Comparison of ENCODE assay signal across 3 worm cellular contexts in genomic region chrII:14406117-14406935, ce11.
TF ChIP-seq lines count a peak whose summit lies in the region.

No protein-coding gene starts in this region.

TF ChIP-seq in whole organism, L2 larva, 48 proteins besides CTCF, POLR2A, EP300 and RAD21 (continued from another document):
- TF ChIP-seq fos-1 (tag; optimal IDR thresholded peaks at IDR 0.05; lab: Kevin White, UChicago) (no peak), lin-11 (tag; optimal IDR thresholded peaks at IDR 0.05; lab: Kevin White, UChicago) (no peak), snpc-4 (tag; optimal IDR thresholded peaks at IDR 0.05; lab: Kevin White, UChicago) (no peak), ztf-4 (tag; optimal IDR thresholded peaks at IDR 0.05; lab: Kevin White, UChicago) (no peak), peb-1 (tag; optimal IDR thresholded peaks at IDR 0.05; lab: Kevin White, UChicago) (no peak), lin-13 (GFP tag; optimal IDR thresholded peaks at IDR 0.05; lab: Kevin White, UChicago) (no peak), lin-39 (tag; optimal IDR thresholded peaks at IDR 0.05; lab: Kevin White, UChicago) (no peak), ZK546.5 (tag; optimal IDR thresholded peaks at IDR 0.05; lab: Kevin White, UChicago) (no peak), mbf-1 (tag; optimal IDR thresholded peaks at IDR 0.05; lab: Kevin White, UChicago) (no peak), nhr-25 (tag; optimal IDR thresholded peaks at IDR 0.05; lab: Kevin White, UChicago) (no peak)

TF ChIP-seq in whole organism, L3 larva, 47 proteins besides CTCF, POLR2A, EP300 and RAD21 (continued from another document):
- no peak for TF ChIP-seq elt-1 (tag; optimal IDR thresholded peaks at IDR 0.05; lab: Kevin White, UChicago)
- TF ChIP-seq sea-2 (GFP tag; optimal IDR thresholded peaks at IDR 0.05; lab: Kevin White, UChicago): no peak
- peak in 1 of 3 experiments; percentile 15 for TF ChIP-seq elt-3 (tag; optimal IDR thresholded peaks at IDR 0.05; lab: Kevin White, UChicago)
- no peak for TF ChIP-seq mml-1 (tag; optimal IDR thresholded peaks at IDR 0.05; lab: Kevin White, UChicago)
- TF ChIP-seq nhr-43 (tag; optimal IDR thresholded peaks at IDR 0.05; lab: Kevin White, UChicago; ENCODE audit: poor library complexity, severe bottlenecking): peak; percentile 17
- TF ChIP-seq mdl-1 (tag; optimal IDR thresholded peaks at IDR 0.05; lab: Kevin White, UChicago): no peak
- TF ChIP-seq daf-12 (tag; optimal IDR thresholded peaks at IDR 0.05; lab: Kevin White, UChicago): no peak
- no peak for TF ChIP-seq ceh-16 (tag; optimal IDR thresholded peaks at IDR 0.05; lab: Kevin White, UChicago)
- TF ChIP-seq fos-1 (tag; optimal IDR thresholded peaks at IDR 0.05; lab: Kevin White, UChicago): no peak
- TF ChIP-seq unc-39 (tag; optimal IDR thresholded peaks at IDR 0.05; lab: Kevin White, UChicago): no peak

TF ChIP-seq in whole organism, L4 larva, 104 proteins besides CTCF, POLR2A, EP300 and RAD21 (continued from another document):
- TF ChIP-seq T26A8.4 (GFP tag; IDR thresholded peaks at IDR 0.05; lab: Robert Waterston, UW) (peak; percentile 66), attf-4 (tag; optimal IDR thresholded peaks at IDR 0.05; lab: Kevin White, UChicago) (no peak), Y48G9A.11 (GFP tag; IDR thresholded peaks at IDR 0.05; lab: Robert Waterston, UW) (no peak), ZK337.2 (GFP tag; IDR thresholded peaks at IDR 0.05; lab: Robert Waterston, UW) (no peak), lin-29 (GFP tag; IDR thresholded peaks at IDR 0.05; lab: Robert Waterston, UW) (no peak; the same call in 1 of the 2 replicates)
